Fruit fly (Drosophila melanogaster) whole organism, wandering third instar larva: Measurements from ENCODE around the gene CG13239.

Experiments used
- Dif ChIP-seq: fragments of 200-275, 200-300 bp; sonication (Bioruptor generic); optimal IDR thresholded peaks from 2 replicates; lab custom pipeline; 2018; ENCODE audit warnings: missing biosample characterization, missing genetic modification characterization; ENCODE audit not compliant: partially characterized antibody
- HLH106 ChIP-seq: fragments of 200-800 bp; optimal IDR thresholded peaks from 3 replicates; lab custom pipeline; 2019; ENCODE audit warnings: missing biosample characterization, mild to moderate bottlenecking, missing genetic modification characterization, moderate library complexity
- Hr78 ChIP-seq: fragments of >200 bp; optimal IDR thresholded peaks from 2 replicates; lab custom pipeline; 2017; ENCODE audit warnings: missing biosample characterization, missing genetic modification characterization
- Jra ChIP-seq: sonication (Bioruptor generic); optimal IDR thresholded peaks from 2 replicates; lab custom pipeline; 2016; ENCODE audit warnings: missing biosample characterization, missing genetic modification characterization
- brk ChIP-seq: fragments of 200-800 bp; sonication (Bioruptor generic); optimal IDR thresholded peaks from 2 replicates; lab custom pipeline; 2016; ENCODE audit warnings: missing biosample characterization, mild to moderate bottlenecking, missing genetic modification characterization
- ey ChIP-seq: fragments of 200-800 bp; sonication (Bioruptor generic); optimal IDR thresholded peaks from 2 replicates; lab custom pipeline; 2016; ENCODE audit warnings: missing biosample characterization, missing genetic modification characterization
- foxo ChIP-seq, 2 experiments: fragments of 200-800 bp; sonication (Bioruptor generic); optimal IDR thresholded peaks; 2 replicates in 1 of 2; 3 replicates in 1 of 2; lab custom pipeline; 2016 to 2017; ENCODE audit warnings: missing biosample characterization in 2 of 2, missing genetic modification characterization in 2 of 2

DNA sequence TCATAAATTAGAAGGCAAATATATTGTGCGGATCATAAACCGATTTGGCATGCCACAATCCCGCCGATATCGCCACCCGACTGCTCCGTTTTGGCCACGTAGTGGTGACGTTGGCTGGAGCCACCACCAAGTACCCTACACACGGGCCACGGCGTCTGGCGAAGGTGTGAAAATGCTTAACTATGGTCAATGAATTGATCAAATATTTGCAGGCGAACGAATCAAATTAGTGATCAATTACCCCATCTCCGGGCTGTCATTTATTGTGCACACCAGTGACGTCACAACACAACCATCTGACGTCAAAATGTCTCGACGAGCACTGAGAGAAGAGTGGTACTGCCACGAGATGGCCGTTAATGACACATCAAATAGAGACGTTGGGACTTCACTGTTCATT, 27.1 kb downstream of the CG13239 start:
- TF ChIP-seq foxo (GFP tag; optimal IDR thresholded peaks at IDR 0.05; lab: Kevin White, UChicago) = no peak
- TF ChIP-seq Jra (GFP tag; lab: Kevin White, UChicago) = no peak
- TF ChIP-seq Hr78 (GFP tag; lab: Kevin White, UChicago) = no peak
- TF ChIP-seq HLH106 (tag; lab: Kevin White, UChicago) = no peak
- no peak for TF ChIP-seq ey (GFP tag; lab: Kevin White, UChicago)
- TF ChIP-seq Dif (GFP tag; lab: Kevin White, UChicago) = no peak
- TF ChIP-seq brk (GFP tag; lab: Kevin White, UChicago) = no peak
